Fruit fly (Drosophila melanogaster) whole organism: Measurements from ENCODE around the gene beta-PheRS.

Source experiments
- pan ChIP-seq: fragments of >200 bp; optimal IDR thresholded peaks from 2 replicates; lab custom pipeline; 2017
- psq ChIP-seq: fragments of >200 bp; optimal IDR thresholded peaks from 2 replicates; lab custom pipeline; 2017

DNA sequence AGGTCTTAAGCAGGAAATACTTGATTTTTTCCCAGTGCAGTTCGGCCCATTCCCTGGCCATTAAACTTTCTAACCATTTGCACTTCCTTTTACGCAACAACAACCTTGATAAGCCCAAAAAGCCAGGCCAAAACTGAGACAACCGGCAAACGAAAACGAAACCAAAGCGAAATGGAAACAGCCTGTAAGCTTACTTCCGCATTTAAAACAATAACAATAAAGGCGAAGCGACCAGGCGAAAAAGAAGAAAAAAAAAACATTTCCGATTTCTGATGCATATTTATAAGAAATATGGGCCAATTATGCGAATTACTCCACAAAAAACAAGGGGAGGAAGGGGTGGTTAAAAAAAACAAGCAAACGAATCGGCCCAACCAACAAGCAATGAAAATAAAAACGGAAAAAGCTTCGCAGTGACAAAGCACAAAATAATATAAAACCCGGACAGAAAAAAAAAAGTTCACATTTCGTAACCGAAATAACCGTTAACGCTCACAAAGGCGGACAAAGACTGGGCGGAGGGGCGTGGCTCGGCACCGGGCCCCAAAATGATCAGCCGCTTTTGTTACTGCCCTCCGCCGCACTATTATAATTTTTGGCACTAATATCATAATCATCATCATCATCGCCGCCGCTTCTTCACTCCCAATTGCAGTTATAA is 47.1 kb downstream of the beta-PheRS start:
- TF ChIP-seq psq (no peak), pan (lab: Kevin White, UChicago) (no peak)
